Fruit fly (Drosophila melanogaster) whole organism, embryonic: ENCODE results near the gene CG15923.
A peak's percentile ranks its signal among the peaks of the same experiment; 100 is the strongest.

ENCODE experiments used
- Awh ChIP-seq: fragments of 200-800 bp; sonication (Bioruptor generic); IDR thresholded peaks from 2 replicates; pipeline ENCODE4, ENCODE4 v1.3.6; 2022; ENCODE audit warnings: missing biosample characterization, missing genetic modification characterization
- B-H1 ChIP-seq: fragments of 200-800 bp; sonication (Bioruptor generic); IDR thresholded peaks from 3 replicates; pipeline ENCODE4 v1.3.6; 2022; ENCODE audit warnings: missing biosample characterization, missing genetic modification characterization
- CG10462 ChIP-seq: fragments of 200-800 bp; sonication (Bioruptor generic); optimal IDR thresholded peaks from 2 replicates; lab custom pipeline; 2016; ENCODE audit warnings: missing biosample characterization, missing genetic modification characterization
- CG10654 ChIP-seq: fragments of 200-800 bp; sonication (Bioruptor generic); optimal IDR thresholded peaks from 2 replicates; lab custom pipeline; 2016; ENCODE audit warnings: missing biosample characterization, missing genetic modification characterization
- CG10979 ChIP-seq: fragments of 200-800 bp; sonication (Bioruptor generic); optimal IDR thresholded peaks from 2 replicates; lab custom pipeline; 2018; ENCODE audit warnings: missing biosample characterization, mild to moderate bottlenecking, missing genetic modification characterization, moderate library complexity
- CG11093 ChIP-seq: fragments of 200-800 bp; sonication (Bioruptor generic); IDR thresholded peaks from 3 replicates; pipeline ENCODE4 v1.3.6; 2022; ENCODE audit warnings: missing biosample characterization, missing genetic modification characterization
- CG12236 ChIP-seq: fragments of 200-800 bp; sonication (Bioruptor generic); optimal IDR thresholded peaks from 2 replicates; lab custom pipeline; 2016; ENCODE audit warnings: missing biosample characterization, missing genetic modification characterization
- CG12659 ChIP-seq: fragments of 200-800 bp; sonication (Bioruptor generic); optimal IDR thresholded peaks from 3 replicates; lab custom pipeline; 2017; ENCODE audit warnings: mild to moderate bottlenecking, missing biosample characterization, missing genetic modification reagents, missing genetic modification characterization
- CG13296 ChIP-seq: fragments of 200-800 bp; sonication (Bioruptor generic); optimal IDR thresholded peaks from 3 replicates; lab custom pipeline; 2018; ENCODE audit warnings: missing biosample characterization, mild to moderate bottlenecking, missing genetic modification characterization
- CG15073 ChIP-seq: fragments of 200-800 bp; sonication (Bioruptor generic); optimal IDR thresholded peaks from 2 replicates; lab custom pipeline; 2016; ENCODE audit warnings: missing biosample characterization, missing genetic modification characterization
- CG1647 ChIP-seq: fragments of 200-800 bp; sonication (Bioruptor generic); optimal IDR thresholded peaks from 3 replicates; lab custom pipeline; 2016; ENCODE audit warnings: missing biosample characterization, missing genetic modification characterization
- CG2120 ChIP-seq: fragments of 200-800 bp; sonication (Bioruptor generic); optimal IDR thresholded peaks from 3 replicates; lab custom pipeline; 2016; ENCODE audit warnings: missing biosample characterization, missing genetic modification characterization
- CG2199 ChIP-seq: fragments of 200-800 bp; sonication (Bioruptor generic); IDR thresholded peaks from 3 replicates; pipeline ENCODE4 v1.3.6; 2022; ENCODE audit warnings: missing biosample characterization, missing genetic modification characterization
- CG2712 ChIP-seq: fragments of 200-800 bp; optimal IDR thresholded peaks from 3 replicates; lab custom pipeline; 2019; ENCODE audit warnings: missing biosample characterization, mild to moderate bottlenecking, missing genetic modification characterization, moderate library complexity
- CG2875 ChIP-seq: fragments of 200-800 bp; sonication (Bioruptor generic); optimal IDR thresholded peaks from 2 replicates; lab custom pipeline; 2017; ENCODE audit warnings: missing biosample characterization, mild to moderate bottlenecking, missing genetic modification characterization, missing genetic modification reagents
- CG4328 ChIP-seq: fragments of 200-800 bp; sonication (Bioruptor generic); optimal IDR thresholded peaks from 3 replicates; lab custom pipeline; 2017; ENCODE audit warnings: missing biosample characterization, missing genetic modification reagents, missing genetic modification characterization
- CG4617 ChIP-seq: fragments of 200-800 bp; sonication (Bioruptor generic); optimal IDR thresholded peaks from 3 replicates; lab custom pipeline; 2016; ENCODE audit warnings: missing biosample characterization, missing genetic modification characterization, borderline replicate concordance
- CG4730 ChIP-seq: fragments of 200-800 bp; sonication (Bioruptor generic); IDR thresholded peaks from 2 replicates; pipeline ENCODE4 v1.3.6; 2022; ENCODE audit warnings: missing biosample characterization, missing genetic modification characterization
- CG6272 ChIP-seq: fragments of 200-800 bp; sonication (Bioruptor generic); IDR thresholded peaks from 2 replicates; pipeline ENCODE4 v1.3.6; 2022; ENCODE audit warnings: missing biosample characterization, missing genetic modification characterization
- CG6654 ChIP-seq: fragments of 200-800 bp; sonication (Bioruptor generic); optimal IDR thresholded peaks from 2 replicates; lab custom pipeline; 2017; ENCODE audit warnings: missing biosample characterization, mild to moderate bottlenecking, missing genetic modification characterization
- CG8281 ChIP-seq: fragments of 200-800 bp; sonication (Bioruptor generic); optimal IDR thresholded peaks from 2 replicates; lab custom pipeline; 2018; ENCODE audit warnings: missing biosample characterization, mild to moderate bottlenecking, missing genetic modification characterization, moderate library complexity
- CG8944 ChIP-seq: fragments of 200-800 bp; sonication (Bioruptor generic); optimal IDR thresholded peaks from 3 replicates; lab custom pipeline; 2016; ENCODE audit warnings: missing biosample characterization, missing genetic modification characterization
- CG9797 ChIP-seq: fragments of 200-800 bp; sonication (Bioruptor generic); optimal IDR thresholded peaks from 3 replicates; lab custom pipeline; 2018; ENCODE audit warnings: missing biosample characterization, mild to moderate bottlenecking, missing genetic modification characterization
- CoRest ChIP-seq: fragments of 200-800 bp; sonication (Bioruptor generic); optimal IDR thresholded peaks from 3 replicates; lab custom pipeline; 2018; ENCODE audit warnings: missing biosample characterization, mild to moderate bottlenecking, missing genetic modification characterization, moderate library complexity
- Dbx ChIP-seq: fragments of 200-800 bp; sonication (Bioruptor generic); IDR thresholded peaks from 3 replicates; pipeline ENCODE4 v1.3.6; 2022; ENCODE audit warnings: missing biosample characterization, missing genetic modification characterization
- Fer3 ChIP-seq: fragments of 200-800 bp; sonication (Bioruptor generic); optimal IDR thresholded peaks from 2 replicates; lab custom pipeline; 2018; ENCODE audit warnings: missing biosample characterization, mild to moderate bottlenecking, missing genetic modification characterization, moderate library complexity
- Gug ChIP-seq: fragments of 200-800 bp; sonication (Bioruptor generic); IDR thresholded peaks from 4 replicates; pipeline ENCODE4 v1.3.6; 2022; ENCODE audit warnings: missing biosample characterization, missing genetic modification characterization
- Hand ChIP-seq: fragments of 200-800 bp; sonication (Bioruptor generic); optimal IDR thresholded peaks from 2 replicates; lab custom pipeline; 2017; ENCODE audit warnings: mild to moderate bottlenecking, missing biosample characterization, missing genetic modification reagents, missing genetic modification characterization
- Lim3 ChIP-seq: fragments of 200-800 bp; sonication (Bioruptor generic); IDR thresholded peaks from 2 replicates; pipeline ENCODE4 v1.3.6; 2022; ENCODE audit warnings: missing biosample characterization, missing genetic modification characterization
- Myb ChIP-seq: fragments of 200-800 bp; sonication (Bioruptor generic); optimal IDR thresholded peaks from 2 replicates; lab custom pipeline; 2016; ENCODE audit warnings: missing biosample characterization, missing genetic modification characterization
- NFAT ChIP-seq: fragments of 200-800 bp; sonication (Bioruptor generic); IDR thresholded peaks from 2 replicates; pipeline ENCODE4 v1.3.6; 2022; ENCODE audit warnings: missing biosample characterization, missing genetic modification characterization
- NfI ChIP-seq: fragments of 200-800 bp; sonication (Bioruptor generic); optimal IDR thresholded peaks from 3 replicates; lab custom pipeline; 2018; ENCODE audit warnings: missing biosample characterization, mild to moderate bottlenecking, missing genetic modification characterization, moderate library complexity
- Ravus ChIP-seq: fragments of 200-800 bp; sonication (Bioruptor generic); IDR thresholded peaks from 2 replicates; pipeline ENCODE4 v1.3.6; 2022; ENCODE audit warnings: missing biosample characterization, missing genetic modification characterization
- Spps ChIP-seq: fragments of 200-800 bp; sonication (Bioruptor generic); optimal IDR thresholded peaks from 2 replicates; lab custom pipeline; 2018; ENCODE audit warnings: missing biosample characterization, mild to moderate bottlenecking, missing genetic modification characterization
- ab ChIP-seq: fragments of 200-800 bp; sonication (Bioruptor generic); optimal IDR thresholded peaks from 2 replicates; lab custom pipeline; 2016; ENCODE audit warnings: missing biosample characterization, missing genetic modification characterization
- ash1 ChIP-seq: fragments of 200-800 bp; sonication (Bioruptor generic); optimal IDR thresholded peaks from 2 replicates; lab custom pipeline; 2018; ENCODE audit warnings: missing biosample characterization, mild to moderate bottlenecking, missing genetic modification characterization
- dm ChIP-seq: fragments of 200-800 bp; sonication (Bioruptor generic); optimal IDR thresholded peaks from 3 replicates; lab custom pipeline; 2016; ENCODE audit warnings: missing biosample characterization, missing genetic modification characterization
- ewg ChIP-seq: fragments of 200-800 bp; sonication (Bioruptor generic); optimal IDR thresholded peaks from 3 replicates; lab custom pipeline; 2017; ENCODE audit warnings: mild to moderate bottlenecking, missing biosample characterization, missing genetic modification reagents, missing genetic modification characterization
- gro ChIP-seq: fragments of 200-800 bp; sonication (Bioruptor generic); optimal IDR thresholded peaks from 2 replicates; lab custom pipeline; 2016; ENCODE audit warnings: missing biosample characterization, missing genetic modification characterization
- kah ChIP-seq: fragments of 200-800 bp; sonication (Bioruptor generic); optimal IDR thresholded peaks from 2 replicates; lab custom pipeline; 2018; ENCODE audit warnings: missing biosample characterization, mild to moderate bottlenecking, missing genetic modification characterization
- lilli ChIP-seq: fragments of 200-800 bp; sonication (Bioruptor generic); optimal IDR thresholded peaks from 3 replicates; lab custom pipeline; 2016; ENCODE audit warnings: missing biosample characterization, missing genetic modification characterization
- nom ChIP-seq: fragments of 200-800 bp; sonication (Bioruptor generic); optimal IDR thresholded peaks from 2 replicates; lab custom pipeline; 2017; ENCODE audit warnings: missing biosample characterization, missing genetic modification characterization, mild to moderate bottlenecking, moderate library complexity, missing genetic modification reagents
- onecut ChIP-seq: fragments of 200-800 bp; sonication (Bioruptor generic); IDR thresholded peaks from 2 replicates; pipeline ENCODE4 v1.3.6; 2022; ENCODE audit warnings: missing biosample characterization, missing genetic modification characterization
- schlank ChIP-seq: fragments of 200-800 bp; sonication (Bioruptor generic); optimal IDR thresholded peaks from 2 replicates; lab custom pipeline; 2018; ENCODE audit warnings: missing biosample characterization, mild to moderate bottlenecking, missing genetic modification characterization
- scrt ChIP-seq: fragments of 200-800 bp; sonication (Bioruptor generic); optimal IDR thresholded peaks from 2 replicates; lab custom pipeline; 2018; ENCODE audit warnings: missing biosample characterization, mild to moderate bottlenecking, missing genetic modification characterization, moderate library complexity
- shn ChIP-seq: fragments of 200-800 bp; sonication (Bioruptor generic); optimal IDR thresholded peaks from 3 replicates; lab custom pipeline; 2016; ENCODE audit warnings: missing biosample characterization, missing genetic modification characterization
- sisA ChIP-seq: fragments of 200-800 bp; sonication (Bioruptor generic); IDR thresholded peaks from 2 replicates; pipeline ENCODE4 v1.3.6; 2022; ENCODE audit warnings: missing biosample characterization, missing genetic modification characterization
- tgo ChIP-seq: fragments of 200-800 bp; sonication (Bioruptor generic); IDR thresholded peaks from 3 replicates; pipeline ENCODE4 v1.3.6; 2022; ENCODE audit warnings: missing biosample characterization, missing genetic modification characterization
- tup ChIP-seq: fragments of 200-800 bp; sonication (Bioruptor generic); optimal IDR thresholded peaks from 2 replicates; lab custom pipeline; 2016; ENCODE audit warnings: missing biosample characterization, mild to moderate bottlenecking, missing genetic modification characterization, moderate library complexity

CG15923 gene

DNA sequence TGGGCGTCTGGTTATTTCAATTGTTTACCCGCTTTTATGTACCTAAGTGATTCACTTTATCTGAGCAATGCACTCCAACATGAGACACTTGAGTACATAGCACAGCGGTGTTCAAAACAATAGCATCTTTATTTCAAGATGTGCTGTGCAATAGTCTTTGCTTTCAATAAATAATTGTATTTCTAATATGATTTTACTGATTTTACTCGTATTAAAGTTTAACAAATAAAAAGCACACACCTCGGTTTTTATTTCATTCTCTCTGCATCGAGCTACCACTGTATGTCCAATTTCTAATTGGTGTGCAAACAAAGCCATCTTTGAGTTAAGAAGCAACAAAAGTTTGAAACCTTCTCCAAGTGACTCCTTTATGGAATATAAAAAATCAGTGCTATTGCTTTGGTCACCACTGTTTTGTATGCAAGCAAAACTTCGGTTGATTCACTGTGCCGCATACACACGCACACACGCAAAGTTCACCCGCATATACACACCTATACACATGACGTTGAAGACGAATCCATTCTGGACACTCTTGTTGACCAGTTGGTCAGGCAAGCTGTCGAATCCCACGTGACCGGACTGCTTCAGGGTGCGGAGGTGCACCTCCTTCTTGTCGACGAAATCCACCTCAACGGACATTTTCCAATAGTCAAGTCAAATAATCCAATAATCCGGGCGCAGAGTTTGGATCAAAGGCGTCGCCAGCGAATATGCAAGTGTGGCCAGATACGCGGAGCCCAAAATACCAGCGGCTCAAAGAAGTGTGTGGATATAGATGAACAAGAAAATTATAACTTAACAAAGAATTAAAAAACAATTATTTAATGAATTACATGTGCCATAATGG lies 28.8 kb downstream of the CG15923 start, which contains the start of gene Septin2 (continued):
- TF ChIP-seq CG13296 (GFP tag; lab: Kevin White, UChicago) (peak; percentile 78), CG6272 (GFP tag; lab: Robert Waterston, UW) (peak; percentile 51; the same call in 1 of the 2 replicates), CG4617 (GFP tag; lab: Kevin White, UChicago) (no peak), CG1647 (peak; percentile 68), Spps (tag; lab: Kevin White, UChicago) (peak; percentile 75), CG12659 (peak; percentile 72), dm (GFP tag; lab: Kevin White, UChicago) (no peak), NFAT (GFP tag; lab: Robert Waterston, UW) (no peak), CG6654 (GFP tag; lab: Kevin White, UChicago) (peak; percentile 69), CG2875 (peak; percentile 79), CG10462 (GFP tag; lab: Kevin White, UChicago) (peak; percentile 78), Dbx (GFP tag; lab: Robert Waterston, UW) (no peak), ewg (peak; percentile 70), CG10654 (GFP tag; lab: Kevin White, UChicago) (peak; percentile 63), Hand (GFP tag; lab: Kevin White, UChicago) (peak; percentile 33), ab (GFP tag; lab: Kevin White, UChicago) (no peak), Ravus (GFP tag; lab: Robert Waterston, UW) (no peak), scrt (GFP tag; lab: Kevin White, UChicago) (peak; percentile 63), CG9797 (GFP tag; lab: Kevin White, UChicago) (peak; percentile 68), CG15073 (GFP tag; lab: Kevin White, UChicago) (peak; percentile 50), CG8944 (no peak), CG2712 (peak; percentile 84), B-H1 (GFP tag; lab: Robert Waterston, UW) (peak; percentile 61; the same call in 1 of the 3 replicates), CG4328 (GFP tag; lab: Kevin White, UChicago) (peak; percentile 50), shn (GFP tag; lab: Kevin White, UChicago) (peak; percentile 12), CG2199 (GFP tag; lab: Robert Waterston, UW) (0 out of 3 replicates have a peak, but pooled peaks have one; percentile 46), CG12236 (GFP tag; lab: Kevin White, UChicago) (peak; percentile 50), CG8281 (tag; lab: Kevin White, UChicago) (peak; percentile 53), nom (GFP tag; lab: Kevin White, UChicago) (peak; percentile 83), tgo (GFP tag; lab: Robert Waterston, UW) (peak; percentile 63; the same call in 2 of the 3 replicates), NfI (GFP tag; lab: Kevin White, UChicago) (peak; percentile 64), Awh (GFP tag; lab: Robert Waterston, UW) (peak; percentile 51; the same call in 1 of the 2 replicates), Myb (GFP tag; lab: Kevin White, UChicago) (peak; percentile 17), gro (GFP tag; lab: Kevin White, UChicago) (no peak), sisA (GFP tag; lab: Robert Waterston, UW) (peak; percentile 75), CoRest (peak; percentile 82), CG11093 (peak; percentile 31; the same call in 1 of the 3 replicates), lilli (GFP tag; lab: Kevin White, UChicago) (peak; percentile 66), Gug (GFP tag; lab: Robert Waterston, UW) (peak; percentile 59; the same call in 2 of the 4 replicates), kah (GFP tag; lab: Kevin White, UChicago) (peak; percentile 46), onecut (GFP tag; lab: Robert Waterston, UW) (peak; percentile 19; the same call in 1 of the 2 replicates), CG2120 (peak; percentile 52), schlank (tag; lab: Kevin White, UChicago) (no peak), CG4730 (GFP tag; lab: Robert Waterston, UW) (peak; percentile 41; the same call in 1 of the 2 replicates), CG10979 (tag; lab: Kevin White, UChicago) (peak; percentile 89), Fer3 (tag; lab: Kevin White, UChicago) (peak; percentile 69), ash1 (no peak), tup (GFP tag; lab: Kevin White, UChicago) (peak; percentile 55), Lim3 (GFP tag; lab: Robert Waterston, UW) (no peak)
